Fruit fly (Drosophila melanogaster) whole organism, adult: Measurements from ENCODE around the gene sick.

Source experiments
- Crg-1 ChIP-seq: fragments of 200-800 bp; sonication (Bioruptor generic); optimal IDR thresholded peaks from 2 replicates; lab custom pipeline; 2016; ENCODE audit warnings: missing biosample characterization, missing genetic modification characterization
- bab1 ChIP-seq: fragments of 200-800 bp; sonication (Bioruptor generic); optimal IDR thresholded peaks from 3 replicates; lab custom pipeline; 2019; ENCODE audit warnings: missing biosample characterization, mild to moderate bottlenecking, missing genetic modification characterization, moderate library complexity
- cnc ChIP-seq, 2 experiments: fragments of >200 bp; optimal IDR thresholded peaks; 2 replicates each; lab custom pipeline; 2017
- kay ChIP-seq: fragments of 200-800 bp; sonication (Bioruptor generic); peaks from one replicate; lab custom pipeline; 2016; ENCODE audit warnings: missing biosample characterization, missing genetic modification characterization, borderline replicate concordance

DNA sequence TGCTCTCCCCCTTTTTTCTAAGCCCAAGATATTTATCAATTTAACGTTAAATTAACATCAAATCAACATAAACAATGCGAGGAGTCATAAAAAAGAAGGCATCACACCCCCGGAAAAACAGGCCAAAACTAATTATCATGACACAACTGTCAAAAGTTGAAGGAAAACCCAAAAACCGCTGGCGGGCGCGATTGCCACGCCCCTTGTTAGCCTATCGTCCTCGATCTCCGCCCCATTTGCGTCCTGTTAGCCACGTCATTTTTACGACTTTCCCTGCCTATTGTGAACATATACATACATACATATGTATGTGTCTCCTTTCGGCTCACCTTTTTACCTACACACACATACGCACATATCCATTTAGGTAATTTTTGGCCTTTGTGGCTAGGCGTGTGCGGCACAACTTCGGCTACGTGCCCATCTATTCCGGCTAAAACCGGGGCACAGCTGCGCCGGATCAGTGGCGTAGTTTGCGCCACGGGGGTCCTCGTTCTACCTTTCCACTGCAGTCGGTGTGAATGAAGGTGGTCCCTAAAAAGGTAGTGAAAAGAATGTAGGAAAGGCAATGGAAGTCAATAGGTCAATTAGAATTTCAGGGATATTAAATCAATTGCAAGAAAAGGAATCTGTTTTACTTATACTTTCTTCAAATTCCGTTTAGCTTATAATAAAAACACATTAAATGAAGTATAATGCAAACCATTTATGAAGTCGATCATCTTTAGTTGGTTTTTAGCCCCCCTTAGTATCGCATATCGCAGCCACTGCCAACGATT lies 70.6 kb downstream of the sick start:
- no peak for TF ChIP-seq Crg-1 (GFP tag; lab: Kevin White, UChicago)
- no peak for TF ChIP-seq cnc (optimal IDR thresholded peaks at IDR 0.05; lab: Kevin White, UChicago)
- no peak for TF ChIP-seq kay
- TF ChIP-seq bab1 (GFP tag; lab: Kevin White, UChicago) = no peak
